Worm (Caenorhabditis elegans) whole organism, L4/young adult: Measurements from ENCODE around the gene C38C5.1.

Experiments used
- W03F9.2 ChIP-seq: fragments of 150-350 bp; optimal IDR thresholded peaks from 2 replicates; lab custom pipeline; 2014; ENCODE audit warnings: missing biosample characterization, missing genetic modification characterization
- dao-5 ChIP-seq: sonication (generic microtip); optimal IDR thresholded peaks from 2 replicates; lab custom pipeline; 2016; ENCODE audit warnings: missing genotype, missing genetic modification characterization, moderate library complexity, missing compliant biosample characterization
- him-1 ChIP-seq: sonication (generic microtip); optimal IDR thresholded peaks from 2 replicates; lab custom pipeline; 2016; ENCODE audit warnings: missing genotype, missing genetic modification reagents, missing genetic modification characterization, missing compliant biosample characterization

ce11 chrX:5603338-5603816 is 45.5 kb downstream of the C38C5.1 start, which contains the start of gene F14D12.1:
- TF ChIP-seq W03F9.2 (tag; lab: Kevin White, UChicago) = no peak
- TF ChIP-seq him-1 (tag; lab: Kevin White, UChicago) = no peak
- TF ChIP-seq dao-5 = no peak
